Worm (Caenorhabditis elegans) whole organism, mixed stage, embryonic: Measurements from ENCODE around the gene srd-29.

Experiments
- ceh-83 ChIP-seq: fragments of 200-800 bp; sonication (Bioruptor generic); optimal IDR thresholded peaks from 2 replicates; lab custom pipeline; 2018; ENCODE audit warnings: mild to moderate bottlenecking, missing genetic modification characterization, missing compliant biosample characterization
- ces-1 ChIP-seq: fragments of 150-350 bp; optimal IDR thresholded peaks from 2 replicates; lab custom pipeline; 2014; ENCODE audit warnings: missing biosample characterization, missing genetic modification reagents, missing genetic modification characterization
- drap-1 ChIP-seq: fragments of 200-800 bp; sonication (Bioruptor generic); optimal IDR thresholded peaks from 3 replicates; lab custom pipeline; 2018; ENCODE audit warnings: mild to moderate bottlenecking, missing genetic modification characterization, missing compliant biosample characterization
- lin-13 ChIP-seq: fragments of 150-350 bp; optimal IDR thresholded peaks from 2 replicates; lab custom pipeline; 2014; ENCODE audit warnings: missing biosample characterization, missing genetic modification characterization
- nhr-12 ChIP-seq: fragments of 150-350 bp; optimal IDR thresholded peaks from 2 replicates; lab custom pipeline; 2014; ENCODE audit warnings: missing biosample characterization, missing genetic modification characterization
- nhr-237 ChIP-seq: fragments of 150-350 bp; optimal IDR thresholded peaks from 2 replicates; lab custom pipeline; 2014; ENCODE audit warnings: missing biosample characterization, missing genetic modification characterization
- nhr-76 ChIP-seq: sonication (generic microtip); optimal IDR thresholded peaks from 2 replicates; lab custom pipeline; 2017; ENCODE audit warnings: missing biosample characterization, missing genetic modification characterization
- pha-4 ChIP-seq: fragments of 150-350 bp; optimal IDR thresholded peaks from 2 replicates; lab custom pipeline; 2018; ENCODE audit warnings: missing biosample characterization, missing genetic modification reagents, missing genetic modification characterization
- snpc-4 ChIP-seq: fragments of 150-350 bp; optimal IDR thresholded peaks from 2 replicates; lab custom pipeline; 2014; ENCODE audit warnings: missing biosample characterization, missing genetic modification characterization
- sptf-1 ChIP-seq: sonication (generic microtip); optimal IDR thresholded peaks from 2 replicates; lab custom pipeline; 2017; ENCODE audit warnings: mild to moderate bottlenecking, missing genetic modification characterization, moderate library complexity, missing compliant biosample characterization
- tbx-8 ChIP-seq: fragments of 200-800 bp; sonication (Bioruptor generic); optimal IDR thresholded peaks from 2 replicates; lab custom pipeline; 2018; ENCODE audit warnings: mild to moderate bottlenecking, missing genetic modification characterization, moderate library complexity, missing compliant biosample characterization
- unc-39 ChIP-seq: fragments of 150-350 bp; optimal IDR thresholded peaks from 2 replicates; lab custom pipeline; 2014; ENCODE audit warnings: missing biosample characterization, missing genetic modification characterization
- unc-62 ChIP-seq: fragments of 150-350 bp; optimal IDR thresholded peaks from 2 replicates; lab custom pipeline; 2014; ENCODE audit warnings: missing biosample characterization, missing genetic modification reagents, missing genetic modification characterization
- ztf-11 ChIP-seq: fragments of 150-350 bp; optimal IDR thresholded peaks from 2 replicates; lab custom pipeline; 2014; ENCODE audit warnings: missing biosample characterization, missing genetic modification characterization

DNA sequence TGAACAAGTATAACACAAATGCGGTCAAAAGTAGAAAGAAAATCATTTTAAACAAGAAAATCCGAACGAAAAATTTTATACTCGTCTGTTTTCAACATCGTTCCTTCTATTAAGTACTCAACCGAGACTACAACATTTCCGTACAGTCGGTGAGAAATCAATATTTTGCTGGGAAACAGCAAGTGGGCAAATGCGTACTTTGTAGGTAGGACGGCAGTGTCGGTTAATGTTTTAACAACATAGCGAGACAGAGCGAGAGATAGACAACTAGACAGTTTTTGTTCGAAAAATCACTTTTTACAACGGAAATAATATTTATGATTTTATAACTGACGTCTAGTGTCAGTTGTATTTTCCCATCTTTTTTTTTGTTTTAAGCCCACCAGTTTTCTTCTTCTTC, 45.8 kb downstream of the srd-29 start, which contains the start of gene cyp-33A1:
- TF ChIP-seq lin-13 (tag; lab: Kevin White, UChicago) (no peak), snpc-4 (no peak), unc-39 (no peak), unc-62 (no peak), nhr-12 (tag; lab: Kevin White, UChicago) (no peak), nhr-237 (tag; lab: Kevin White, UChicago) (no peak), tbx-8 (GFP tag; lab: Kevin White, UChicago) (no peak), sptf-1 (tag; lab: Kevin White, UChicago) (no peak), ceh-83 (no peak), nhr-76 (tag; lab: Kevin White, UChicago) (no peak), pha-4 (no peak), ces-1 (GFP tag; lab: Kevin White, UChicago) (no peak), drap-1 (GFP tag; lab: Kevin White, UChicago) (no peak), ztf-11 (no peak)
